Fruit fly (Drosophila melanogaster) S2 (cell line): Measurements from ENCODE around the gene CG34180.

ENCODE experiments used
- CG8478 ChIP-seq: fragments of >200 bp; optimal IDR thresholded peaks from 2 replicates; lab custom pipeline; 2018
- CTCF ChIP-seq, 2 experiments: fragments of >200 bp; optimal IDR thresholded peaks; 2 replicates each; lab custom pipeline; 2018

DNA sequence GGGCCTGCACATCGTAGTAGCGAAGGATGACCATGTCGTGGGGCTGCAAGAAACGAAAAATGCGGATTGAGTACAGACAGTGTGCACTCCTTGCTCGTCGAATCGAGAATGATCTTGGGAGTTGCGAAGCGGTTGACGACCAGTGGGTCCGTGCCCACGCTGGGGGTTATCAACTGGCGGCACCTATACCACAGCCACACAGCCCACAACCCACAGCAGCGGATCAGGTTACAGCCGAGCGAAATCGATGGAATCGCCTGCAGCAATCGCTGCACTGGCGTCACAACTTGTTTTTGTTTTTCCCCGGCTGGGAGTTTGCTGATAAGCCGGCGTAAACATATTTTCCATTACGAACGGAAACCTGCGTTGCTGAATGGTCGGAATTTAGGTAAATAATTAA, 14.8 kb upstream of the CG34180 start:
- TF ChIP-seq CG8478 (lab: Kevin White, UChicago) (no peak), CTCF (optimal IDR thresholded peaks at IDR 0.05; lab: Kevin White, UChicago) (no peak)
